Worm (Caenorhabditis elegans): ENCODE measurements around the gene pcrg-1.

- no peak for TF ChIP-seq elt-1 (tag; optimal IDR thresholded peaks at IDR 0.05; ENCODE audit: borderline replicate concordance, insufficient read depth)
- no peak for TF ChIP-seq unc-62 (GFP tag; optimal IDR thresholded peaks at IDR 0.05)
- TF ChIP-seq nhr-237 (tag; optimal IDR thresholded peaks at IDR 0.05), result no peak
- no peak for TF ChIP-seq mep-1 (tag; optimal IDR thresholded peaks at IDR 0.05)
- TF ChIP-seq ces-1 (GFP tag; optimal IDR thresholded peaks at IDR 0.05), result no peak
- TF ChIP-seq bed-3 (GFP tag; optimal IDR thresholded peaks at IDR 0.05), result no peak
- no peak for TF ChIP-seq nhr-28 (tag; optimal IDR thresholded peaks at IDR 0.05)
- TF ChIP-seq snpc-4 (tag; optimal IDR thresholded peaks at IDR 0.05), result no peak
- no peak for TF ChIP-seq elt-3 (tag; optimal IDR thresholded peaks at IDR 0.05)
- no peak for TF ChIP-seq ztf-11 (tag; optimal IDR thresholded peaks at IDR 0.05)
- TF ChIP-seq unc-39 (tag; optimal IDR thresholded peaks at IDR 0.05), result no peak
- no peak for TF ChIP-seq nhr-76 (tag; optimal IDR thresholded peaks at IDR 0.05)
- TF ChIP-seq ham-2 (GFP tag; optimal IDR thresholded peaks at IDR 0.05), result no peak
Observed at ce11 chrII:7196040-7196439, 4.3 kb upstream of the pcrg-1 start, which contains the start of gene maoc-1.

Data from whole organism, mixed stage, embryonic.